Worm (Caenorhabditis elegans) whole organism, mixed stage, embryonic: ENCODE results near the gene sre-31.

Experiments
- M03D4.4 ChIP-seq: sonication (generic microtip); optimal IDR thresholded peaks from 2 replicates; lab custom pipeline; 2017; ENCODE audit warnings: mild to moderate bottlenecking, missing genetic modification characterization, missing compliant biosample characterization
- bed-3 ChIP-seq: fragments of 200-800 bp; sonication (Bioruptor generic); optimal IDR thresholded peaks from 3 replicates; lab custom pipeline; 2018; ENCODE audit warnings: mild to moderate bottlenecking, missing genetic modification characterization, moderate library complexity, missing compliant biosample characterization
- blmp-1 ChIP-seq: fragments of 150-350 bp; optimal IDR thresholded peaks from 2 replicates; lab custom pipeline; 2014; ENCODE audit warnings: missing biosample characterization, missing genetic modification characterization
- ceh-83 ChIP-seq: fragments of 200-800 bp; sonication (Bioruptor generic); optimal IDR thresholded peaks from 2 replicates; lab custom pipeline; 2018; ENCODE audit warnings: mild to moderate bottlenecking, missing genetic modification characterization, missing compliant biosample characterization
- ces-1 ChIP-seq: fragments of 150-350 bp; optimal IDR thresholded peaks from 2 replicates; lab custom pipeline; 2014; ENCODE audit warnings: missing biosample characterization, missing genetic modification reagents, missing genetic modification characterization
- drap-1 ChIP-seq: fragments of 200-800 bp; sonication (Bioruptor generic); optimal IDR thresholded peaks from 3 replicates; lab custom pipeline; 2018; ENCODE audit warnings: mild to moderate bottlenecking, missing genetic modification characterization, missing compliant biosample characterization
- flh-1 ChIP-seq: fragments of 200-800 bp; sonication (Bioruptor generic); optimal IDR thresholded peaks from 2 replicates; lab custom pipeline; 2018; ENCODE audit warnings: mild to moderate bottlenecking, missing genetic modification characterization, moderate library complexity, missing compliant biosample characterization
- ham-2 ChIP-seq: fragments of 200-800 bp; sonication (Bioruptor generic); optimal IDR thresholded peaks from 2 replicates; lab custom pipeline; 2018; ENCODE audit warnings: mild to moderate bottlenecking, missing genetic modification characterization, missing compliant biosample characterization
- lsy-2 ChIP-seq: fragments of 150-350 bp; optimal IDR thresholded peaks from 2 replicates; lab custom pipeline; 2014; ENCODE audit warnings: missing biosample characterization, missing genetic modification characterization
- nhr-12 ChIP-seq: fragments of 150-350 bp; optimal IDR thresholded peaks from 2 replicates; lab custom pipeline; 2014; ENCODE audit warnings: missing biosample characterization, missing genetic modification characterization
- nhr-28 ChIP-seq: fragments of 150-350 bp; optimal IDR thresholded peaks from 2 replicates; lab custom pipeline; 2014; ENCODE audit warnings: missing biosample characterization, missing genetic modification characterization
- pha-4 ChIP-seq: fragments of 150-350 bp; optimal IDR thresholded peaks from 2 replicates; lab custom pipeline; 2018; ENCODE audit warnings: missing biosample characterization, missing genetic modification reagents, missing genetic modification characterization
- snpc-4 ChIP-seq: fragments of 150-350 bp; optimal IDR thresholded peaks from 2 replicates; lab custom pipeline; 2014; ENCODE audit warnings: missing biosample characterization, missing genetic modification characterization
- unc-120 ChIP-seq: sonication (generic microtip); optimal IDR thresholded peaks from 2 replicates; lab custom pipeline; 2017; ENCODE audit warnings: missing genetic modification characterization, missing compliant biosample characterization; ENCODE audit not compliant: poor library complexity, severe bottlenecking
- unc-39 ChIP-seq: fragments of 150-350 bp; optimal IDR thresholded peaks from 2 replicates; lab custom pipeline; 2014; ENCODE audit warnings: missing biosample characterization, missing genetic modification characterization
- zip-8 ChIP-seq: fragments of 150-350 bp; optimal IDR thresholded peaks from 2 replicates; lab custom pipeline; 2014; ENCODE audit warnings: missing biosample characterization, missing genetic modification characterization
- ztf-11 ChIP-seq: fragments of 150-350 bp; optimal IDR thresholded peaks from 2 replicates; lab custom pipeline; 2014; ENCODE audit warnings: missing biosample characterization, missing genetic modification characterization

Gene sre-31

ce11 chrII:12373921-12374320 is 34.7 kb downstream of the sre-31 start:
- TF ChIP-seq M03D4.4 (no peak), ces-1 (peak; percentile 64)
- TF ChIP-seq, all 35 proteins: peak for 1

DNA sequence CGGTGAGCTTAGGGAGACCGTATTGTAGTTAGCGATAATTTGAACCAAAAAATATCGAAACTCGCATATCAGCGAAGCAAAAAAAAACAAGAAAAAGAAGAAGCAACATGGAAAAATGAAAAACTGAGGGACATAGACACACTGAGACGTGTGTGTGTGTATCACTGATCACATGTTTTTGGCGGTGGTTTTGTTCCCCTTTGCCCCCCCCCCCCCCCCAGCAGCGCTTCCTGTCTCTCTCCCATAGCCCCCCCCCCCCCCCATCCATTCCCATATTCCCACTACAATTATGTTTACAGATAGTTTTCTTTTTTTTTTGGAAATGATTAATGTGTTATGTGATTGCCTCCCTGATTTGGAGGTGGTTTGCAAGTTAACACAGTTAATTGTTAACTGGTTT is 39.4 kb downstream of the sre-31 start:
- TF ChIP-seq pha-4 (tag; lab: Kevin White, UChicago) (no peak), zip-8 (no peak), lsy-2 (no peak), unc-39 (tag; lab: Kevin White, UChicago) (no peak), flh-1 (no peak), ces-1 (no peak), unc-120 (tag; lab: Kevin White, UChicago) (no peak), nhr-28 (no peak), ham-2 (no peak), ceh-83 (no peak), blmp-1 (tag; lab: Kevin White, UChicago) (no peak), ztf-11 (tag; lab: Kevin White, UChicago) (no peak)

- TF ChIP-seq ceh-83 = peak; percentile 52
- no peak for TF ChIP-seq snpc-4
- TF ChIP-seq unc-39 (tag; lab: Kevin White, UChicago) = no peak
- no peak for TF ChIP-seq nhr-12 (tag; lab: Kevin White, UChicago)
- TF ChIP-seq drap-1 (GFP tag; lab: Kevin White, UChicago) = no peak
- no peak for TF ChIP-seq bed-3 (GFP tag; lab: Kevin White, UChicago)
These were observed 46.4 kb downstream of the sre-31 start for ce11 chrII:12362262-12362661.
